Worm (Caenorhabditis elegans): ENCODE measurements around the gene mrpl-41.

ce11 chrII:282483-282882 lies 6.3 kb upstream of the mrpl-41 start, which contains the start of gene trul-1:
- no peak for TF ChIP-seq nhr-25 (tag; optimal IDR thresholded peaks at IDR 0.05; ENCODE audit: borderline replicate concordance, insufficient read depth)
- no peak for TF ChIP-seq lsy-2 (tag; optimal IDR thresholded peaks at IDR 0.05)
- TF ChIP-seq aly-2 (tag; optimal IDR thresholded peaks at IDR 0.05) = no peak
- TF ChIP-seq ceh-28 (tag; optimal IDR thresholded peaks at IDR 0.05) = no peak
- no peak for TF ChIP-seq nhr-237 (tag; optimal IDR thresholded peaks at IDR 0.05)
- no peak for TF ChIP-seq nhr-77 (tag; optimal IDR thresholded peaks at IDR 0.05)
- TF ChIP-seq dpl-1 (GFP tag; optimal IDR thresholded peaks at IDR 0.05) = no peak

Measured in whole organism, L4 larva.